Worm (Caenorhabditis elegans) whole organism, late embryonic: ENCODE results near the gene zip-6.

ENCODE experiments used
- K09A11.1 ChIP-seq: sonication (generic microtip); optimal IDR thresholded peaks from 2 replicates; lab custom pipeline; 2017; ENCODE audit warnings: antibody characterized with exemption, mild to moderate bottlenecking, missing genetic modification characterization, missing compliant biosample characterization; ENCODE audit not compliant: insufficient read depth
- ahr-1 ChIP-seq: sonication (generic microtip); optimal IDR thresholded peaks from 2 replicates; lab custom pipeline; 2016; ENCODE audit warnings: missing genetic modification characterization, missing compliant biosample characterization
- ceh-14 ChIP-seq: sonication (generic microtip); optimal IDR thresholded peaks from 2 replicates; lab custom pipeline; 2016; ENCODE audit warnings: missing genotype, missing genetic modification characterization, missing compliant biosample characterization
- ceh-22 ChIP-seq: sonication (generic microtip); optimal IDR thresholded peaks from 2 replicates; lab custom pipeline; 2017; ENCODE audit warnings: missing biosample characterization, missing genetic modification characterization
- ceh-6 ChIP-seq: fragments of 200-800 bp; sonication (Bioruptor generic); optimal IDR thresholded peaks from 2 replicates; lab custom pipeline; 2018; ENCODE audit warnings: mild to moderate bottlenecking, missing genetic modification characterization, missing compliant biosample characterization
- dve-1 ChIP-seq: sonication (generic microtip); optimal IDR thresholded peaks from 2 replicates; lab custom pipeline; 2017; ENCODE audit warnings: antibody characterized with exemption, mild to moderate bottlenecking, missing genetic modification characterization, missing compliant biosample characterization
- fkh-6 ChIP-seq: sonication (generic microtip); optimal IDR thresholded peaks from 2 replicates; lab custom pipeline; 2016; ENCODE audit warnings: missing genetic modification characterization, missing compliant biosample characterization
- madf-2 ChIP-seq: sonication (generic microtip); optimal IDR thresholded peaks from 2 replicates; lab custom pipeline; 2017; ENCODE audit warnings: missing genetic modification characterization, missing compliant biosample characterization
- nhr-11 ChIP-seq: fragments of 150-350 bp; optimal IDR thresholded peaks from 2 replicates; lab custom pipeline; 2014; ENCODE audit warnings: missing biosample characterization, missing genetic modification characterization
- pat-9 ChIP-seq: fragments of 200-800 bp; sonication (Bioruptor generic); optimal IDR thresholded peaks from 2 replicates; lab custom pipeline; 2018; ENCODE audit warnings: mild to moderate bottlenecking, missing genetic modification characterization, moderate library complexity, missing compliant biosample characterization
- pqm-1 ChIP-seq: sonication (generic microtip); optimal IDR thresholded peaks from 2 replicates; lab custom pipeline; 2016; ENCODE audit warnings: missing genetic modification characterization, missing compliant biosample characterization
- sox-4 ChIP-seq: sonication (generic microtip); optimal IDR thresholded peaks from 2 replicates; lab custom pipeline; 2017; ENCODE audit warnings: mild to moderate bottlenecking, missing genetic modification characterization, inconsistent platforms, missing compliant biosample characterization
- zip-5 ChIP-seq: sonication (generic microtip); optimal IDR thresholded peaks from 2 replicates; lab custom pipeline; 2016; ENCODE audit warnings: missing genetic modification characterization, missing compliant biosample characterization

ce11 chrIV:11230069-11230468 is 12.1 kb upstream of the zip-6 start, which contains the start of gene best-7:
- TF ChIP-seq zip-5 (tag; lab: Kevin White, UChicago): no peak
- no peak for TF ChIP-seq ceh-22 (tag; lab: Kevin White, UChicago)
- TF ChIP-seq pqm-1 (tag; lab: Kevin White, UChicago): no peak
- no peak for TF ChIP-seq ceh-6 (GFP tag; lab: Kevin White, UChicago)
- no peak for TF ChIP-seq pat-9 (tag; lab: Kevin White, UChicago)
- TF ChIP-seq fkh-6 (tag; lab: Kevin White, UChicago): no peak
- no peak for TF ChIP-seq madf-2 (tag; lab: Kevin White, UChicago)
- TF ChIP-seq ahr-1 (tag; lab: Kevin White, UChicago): no peak
- TF ChIP-seq nhr-11 (tag; lab: Kevin White, UChicago): no peak
- TF ChIP-seq sox-4 (tag; lab: Kevin White, UChicago): no peak
- no peak for TF ChIP-seq K09A11.1
- TF ChIP-seq ceh-14 (tag; lab: Kevin White, UChicago): no peak
- TF ChIP-seq dve-1: no peak
